Worm (Caenorhabditis elegans) whole organism, L3 larva: ENCODE data around the gene nsph-4.2.

Experiments
- R02D3.7 ChIP-seq: fragments of 150-350 bp; optimal IDR thresholded peaks from 2 replicates; lab custom pipeline; 2014; ENCODE audit warnings: missing biosample characterization, missing genetic modification characterization
- ZK546.5 ChIP-seq: sonication (generic microtip); optimal IDR thresholded peaks from 2 replicates; lab custom pipeline; 2017; ENCODE audit warnings: missing biosample characterization, missing genetic modification characterization
- ama-1 ChIP-seq: fragments of 150-350 bp; optimal IDR thresholded peaks from 2 replicates; lab custom pipeline; 2018
- ceh-28 ChIP-seq: fragments of 150-350 bp; optimal IDR thresholded peaks from 2 replicates; lab custom pipeline; 2014; ENCODE audit warnings: missing biosample characterization, missing genetic modification reagents, missing genetic modification characterization
- ceh-82 ChIP-seq: fragments of 150-350 bp; optimal IDR thresholded peaks from 2 replicates; lab custom pipeline; 2014; ENCODE audit warnings: missing biosample characterization, missing genetic modification characterization
- ceh-9 ChIP-seq: sonication (generic microtip); optimal IDR thresholded peaks from 2 replicates; lab custom pipeline; 2018; ENCODE audit warnings: missing biosample characterization, missing genetic modification characterization
- daf-12 ChIP-seq: fragments of 150-350 bp; optimal IDR thresholded peaks from 2 replicates; lab custom pipeline; 2014; ENCODE audit warnings: missing biosample characterization, missing genetic modification reagents, missing genetic modification characterization
- egl-5 ChIP-seq: fragments of 150-350 bp; optimal IDR thresholded peaks from 2 replicates; lab custom pipeline; 2017; ENCODE audit warnings: missing biosample characterization, missing genetic modification reagents, missing genetic modification characterization, inconsistent platforms
- elt-2 ChIP-seq: sonication (generic microtip); optimal IDR thresholded peaks from 2 replicates; lab custom pipeline; 2016; ENCODE audit warnings: missing genetic modification reagents, mild to moderate bottlenecking, missing genetic modification characterization, missing compliant biosample characterization
- elt-3 ChIP-seq, 3 experiments: fragments of 150-350 bp in 1 of 3; sonication (generic microtip) in 2 of 3; optimal IDR thresholded peaks; 2 replicates in 2 of 3; 4 replicates in 1 of 3; lab custom pipeline; 2014 to 2017; ENCODE audit warnings: missing biosample characterization in 3 of 3, missing genetic modification characterization in 3 of 3
- eor-1 ChIP-seq, 2 experiments: fragments of 150-350 bp; optimal IDR thresholded peaks; 2 replicates each; lab custom pipeline; 2014 to 2018; ENCODE audit warnings: missing biosample characterization in 2 of 2, missing genetic modification characterization in 2 of 2
- fkh-10 ChIP-seq: sonication (generic microtip); optimal IDR thresholded peaks from 2 replicates; lab custom pipeline; 2017; ENCODE audit warnings: missing biosample characterization, missing genetic modification reagents, missing genetic modification characterization
- hmg-11 ChIP-seq: sonication (generic microtip); optimal IDR thresholded peaks from 2 replicates; lab custom pipeline; 2016; ENCODE audit warnings: missing genetic modification characterization, missing compliant biosample characterization
- lin-15B ChIP-seq: fragments of 150-350 bp; optimal IDR thresholded peaks from 2 replicates; lab custom pipeline; 2014; ENCODE audit warnings: missing biosample characterization, missing genetic modification characterization
- mdl-1 ChIP-seq: fragments of 150-350 bp; optimal IDR thresholded peaks from 2 replicates; lab custom pipeline; 2014; ENCODE audit warnings: missing biosample characterization, missing genetic modification characterization
- mml-1 ChIP-seq: fragments of 150-350 bp; sonication (generic microtip); optimal IDR thresholded peaks from 3 replicates; lab custom pipeline; 2014; ENCODE audit warnings: missing biosample characterization, missing genetic modification characterization
- nhr-11 ChIP-seq: fragments of 150-350 bp; optimal IDR thresholded peaks from 2 replicates; lab custom pipeline; 2014; ENCODE audit warnings: missing biosample characterization, missing genetic modification characterization
- nhr-23 ChIP-seq: fragments of 150-350 bp; optimal IDR thresholded peaks from 2 replicates; lab custom pipeline; 2014; ENCODE audit warnings: missing biosample characterization, missing genetic modification reagents, missing genetic modification characterization
- nhr-25 ChIP-seq: sonication (generic microtip); optimal IDR thresholded peaks from 2 replicates; lab custom pipeline; 2017; ENCODE audit warnings: missing biosample characterization, missing genetic modification characterization
- nhr-28 ChIP-seq: fragments of 150-350 bp; optimal IDR thresholded peaks from 2 replicates; lab custom pipeline; 2014; ENCODE audit warnings: missing biosample characterization, missing genetic modification characterization
- nhr-76 ChIP-seq: fragments of 150-350 bp; sonication (generic microtip); optimal IDR thresholded peaks from 5 replicates; lab custom pipeline; 2014; ENCODE audit warnings: missing biosample characterization, missing genetic modification characterization
- nhr-77 ChIP-seq: fragments of 150-350 bp; optimal IDR thresholded peaks from 2 replicates; lab custom pipeline; 2014; ENCODE audit warnings: missing biosample characterization, missing genetic modification characterization
- pha-4 ChIP-seq: fragments of 150-350 bp; optimal IDR thresholded peaks from 2 replicates; lab custom pipeline; 2014; ENCODE audit warnings: missing biosample characterization, missing genetic modification reagents, missing genetic modification characterization
- pqm-1 ChIP-seq: fragments of 150-350 bp; optimal IDR thresholded peaks from 2 replicates; lab custom pipeline; 2017; ENCODE audit warnings: missing biosample characterization, missing genetic modification characterization, inconsistent platforms
- sea-2 ChIP-seq: fragments of 150-350 bp; sonication (generic microtip); optimal IDR thresholded peaks from 4 replicates; lab custom pipeline; 2014; ENCODE audit warnings: missing biosample characterization, missing genetic modification reagents, missing genetic modification characterization
- snpc-4 ChIP-seq: fragments of 150-350 bp; optimal IDR thresholded peaks from 2 replicates; lab custom pipeline; 2014; ENCODE audit warnings: missing biosample characterization, missing genetic modification characterization
- tbx-2 ChIP-seq: sonication (generic microtip); optimal IDR thresholded peaks from 2 replicates; lab custom pipeline; 2016; ENCODE audit warnings: mild to moderate bottlenecking, missing genetic modification characterization, missing compliant biosample characterization
- ztf-11 ChIP-seq: fragments of 150-350 bp; optimal IDR thresholded peaks from 2 replicates; lab custom pipeline; 2014; ENCODE audit warnings: missing biosample characterization, missing genetic modification characterization
- ztf-4 ChIP-seq: fragments of 150-350 bp; optimal IDR thresholded peaks from 2 replicates; lab custom pipeline; 2014; ENCODE audit warnings: missing biosample characterization, missing genetic modification characterization

The nsph-4.2 gene

DNA sequence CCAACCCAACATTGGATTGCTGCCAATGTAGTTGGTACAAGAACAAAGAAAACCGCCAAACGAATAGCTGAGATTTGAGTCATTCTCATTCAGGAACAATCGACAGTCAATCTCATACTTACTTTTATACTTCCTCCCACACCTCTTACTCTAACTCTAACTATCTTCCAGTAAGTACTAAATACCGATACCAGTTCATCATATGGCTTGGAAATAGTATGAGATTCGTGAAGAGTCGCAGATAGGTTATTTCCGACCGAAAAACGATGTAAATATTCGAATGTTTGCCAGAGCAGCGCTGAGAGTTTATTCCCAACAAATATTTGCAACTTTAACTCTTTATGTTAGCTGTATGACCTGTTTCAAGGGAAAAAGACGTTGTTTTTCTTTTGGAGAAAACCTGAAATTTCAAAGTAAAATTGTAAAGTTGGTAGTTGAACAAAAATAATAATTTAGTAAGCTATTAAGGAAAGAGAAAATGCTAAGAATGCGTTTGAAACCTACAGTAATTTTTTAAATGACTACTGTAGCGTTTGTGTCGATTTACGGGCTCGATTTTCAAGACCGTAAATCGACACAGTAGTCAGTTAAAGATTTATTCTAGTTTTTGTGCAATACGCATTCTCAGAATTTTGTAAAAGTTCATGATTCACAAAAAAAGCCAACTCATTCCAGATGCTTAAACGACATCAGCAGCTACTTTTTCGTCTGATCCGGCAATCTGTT is 32.0 kb upstream of the nsph-4.2 start, which contains the start of the genes W03F8.6 and mtrf-1L:
W03F8.6 (minus strand) TSS at position 101 of the 726 bp plus-strand sequence.
mtrf-1L (plus strand) TSS at position 676 of the 726 bp plus-strand sequence.
- TF ChIP-seq tbx-2: no peak
- peak; percentile 70 for TF ChIP-seq pha-4 (tag; lab: Kevin White, UChicago)

- TF ChIP-seq lin-15B (tag; lab: Kevin White, UChicago) (peak; percentile 26), nhr-28 (tag; lab: Kevin White, UChicago) (no peak)
- TF ChIP-seq, all 47 proteins: peak for 1
Observed at ce11 chrIV:5188051-5188450, 30.5 kb upstream of the nsph-4.2 start.

DNA sequence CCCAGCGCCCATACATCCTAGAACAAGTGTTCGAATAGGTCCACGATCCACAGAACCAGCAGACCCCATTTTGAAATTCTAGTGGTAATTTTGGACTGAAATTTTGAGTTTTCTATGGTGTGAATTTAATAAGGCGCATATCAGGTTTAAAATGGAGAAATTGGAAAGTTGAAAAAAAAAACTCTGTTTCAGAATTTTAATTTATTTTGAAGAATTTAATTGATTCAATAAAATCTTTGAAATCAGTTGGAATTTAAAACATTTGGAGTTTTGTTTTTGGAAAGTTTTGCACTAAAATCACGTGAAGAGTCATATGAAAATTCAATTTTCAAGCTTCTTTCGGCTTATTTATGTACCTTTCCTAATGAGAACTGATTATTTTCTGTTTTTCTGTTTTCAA is 23.1 kb upstream of the nsph-4.2 start, which contains the start of gene gpa-18:
gpa-18 (minus strand) TSS at position 101 of the 400 bp plus-strand sequence.
- TF ChIP-seq ceh-9 (tag; lab: Kevin White, UChicago) (no peak), eor-1 (tag; optimal IDR thresholded peaks at IDR 0.05; lab: Kevin White, UChicago) (no peak)
- TF ChIP-seq, all 47 proteins: peak for 0

- TF ChIP-seq lin-15B (tag; lab: Kevin White, UChicago) (no peak), ama-1 (lab: Kevin White, UChicago) (no peak), daf-12 (tag; lab: Kevin White, UChicago) (no peak), R02D3.7 (tag; lab: Kevin White, UChicago) (no peak), snpc-4 (tag; lab: Kevin White, UChicago) (no peak), hmg-11 (tag; lab: Kevin White, UChicago) (no peak), sea-2 (GFP tag; lab: Kevin White, UChicago) (no peak), ceh-9 (tag; lab: Kevin White, UChicago) (no peak), pqm-1 (tag; lab: Kevin White, UChicago) (no peak), ztf-4 (no peak), nhr-11 (no peak), nhr-23 (no peak), nhr-77 (tag; lab: Kevin White, UChicago) (no peak), ceh-82 (tag; lab: Kevin White, UChicago) (no peak), eor-1 (tag; optimal IDR thresholded peaks at IDR 0.05; lab: Kevin White, UChicago) (no peak), nhr-76 (tag; lab: Kevin White, UChicago) (no peak), egl-5 (tag; lab: Kevin White, UChicago) (no peak), fkh-10 (GFP tag; lab: Kevin White, UChicago) (no peak)
- TF ChIP-seq, all 47 proteins: peak for 0
Observed at ce11 chrIV:5200813-5201212, 17.8 kb upstream of the nsph-4.2 start.

DNA sequence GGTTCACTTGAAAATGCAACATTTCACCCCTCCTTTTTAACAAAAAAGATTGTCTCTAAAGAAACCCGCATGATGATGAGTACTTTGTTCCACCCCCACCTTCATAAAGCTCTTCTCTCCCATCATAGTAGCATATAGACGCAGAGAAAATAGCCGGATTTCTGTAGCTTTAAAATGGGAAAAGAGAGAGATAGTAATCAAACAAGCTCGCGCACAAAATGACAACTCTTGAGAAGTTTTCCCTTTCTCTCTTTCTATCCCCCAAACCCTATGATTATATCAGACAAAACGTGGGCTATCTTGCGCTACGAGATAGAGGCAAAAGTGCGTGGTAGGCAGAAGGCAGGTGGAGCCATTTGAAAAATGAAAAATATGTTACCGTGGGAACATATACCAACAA is 16.0 kb upstream of the nsph-4.2 start:
- TF ChIP-seq pha-4 (tag; lab: Kevin White, UChicago) (peak; percentile 60), nhr-28 (tag; lab: Kevin White, UChicago) (no peak)
- TF ChIP-seq, all 47 proteins: peak for 1

DNA sequence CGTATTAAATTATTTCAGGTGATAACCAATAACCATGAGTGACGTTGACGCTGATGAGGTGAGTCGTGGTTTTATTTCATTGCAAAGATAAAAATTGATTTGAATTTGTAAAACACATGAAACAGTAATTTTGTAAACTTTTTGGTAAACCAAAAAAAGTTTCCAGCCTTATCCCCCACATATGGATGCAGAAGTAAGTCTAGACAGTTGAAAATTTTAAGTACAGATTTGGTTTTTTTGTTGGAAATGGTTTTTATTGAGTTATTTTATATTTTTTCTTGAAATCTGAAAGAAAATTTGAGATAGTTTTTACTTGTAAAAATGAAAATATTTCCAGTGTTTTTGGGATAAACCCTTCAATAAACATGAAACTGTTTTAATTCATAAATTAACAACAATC is 14.0 kb upstream of the nsph-4.2 start, which contains the start of gene tni-4:
tni-4 (plus strand) TSS at position 19 of the 400 bp plus-strand sequence.
- TF ChIP-seq elt-2: no peak
- TF ChIP-seq pha-4 (tag; lab: Kevin White, UChicago): no peak
- TF ChIP-seq sea-2 (GFP tag; lab: Kevin White, UChicago): no peak
- TF ChIP-seq elt-3 (tag; optimal IDR thresholded peaks at IDR 0.05; lab: Kevin White, UChicago): no peak
- no peak for TF ChIP-seq ZK546.5 (tag; lab: Kevin White, UChicago)
- TF ChIP-seq mdl-1 (tag; lab: Kevin White, UChicago): no peak
- TF ChIP-seq egl-5 (tag; lab: Kevin White, UChicago): no peak
- TF ChIP-seq eor-1 (tag; optimal IDR thresholded peaks at IDR 0.05; lab: Kevin White, UChicago): no peak
- TF ChIP-seq nhr-77 (tag; lab: Kevin White, UChicago): no peak
- TF ChIP-seq R02D3.7 (tag; lab: Kevin White, UChicago): no peak
- no peak for TF ChIP-seq mml-1
- no peak for TF ChIP-seq ceh-28 (tag; lab: Kevin White, UChicago)
- no peak for TF ChIP-seq ztf-11 (tag; lab: Kevin White, UChicago)
- no peak for TF ChIP-seq fkh-10 (GFP tag; lab: Kevin White, UChicago)
- TF ChIP-seq ceh-82 (tag; lab: Kevin White, UChicago): no peak
- no peak for TF ChIP-seq nhr-25 (tag; lab: Kevin White, UChicago)
- TF ChIP-seq pqm-1 (tag; lab: Kevin White, UChicago): no peak
- TF ChIP-seq, all 47 proteins: peak for 0
